Worm (Caenorhabditis elegans) whole organism, L3 larva: ENCODE measurements around the gene hgap-2.

Source experiments
- ZK546.5 ChIP-seq: sonication (generic microtip); optimal IDR thresholded peaks from 2 replicates; lab custom pipeline; 2017; ENCODE audit warnings: missing biosample characterization, missing genetic modification characterization
- ceh-82 ChIP-seq: fragments of 150-350 bp; optimal IDR thresholded peaks from 2 replicates; lab custom pipeline; 2014; ENCODE audit warnings: missing biosample characterization, missing genetic modification characterization
- lin-15B ChIP-seq: fragments of 150-350 bp; optimal IDR thresholded peaks from 2 replicates; lab custom pipeline; 2014; ENCODE audit warnings: missing biosample characterization, missing genetic modification characterization
- nfya-1 ChIP-seq: sonication (generic microtip); optimal IDR thresholded peaks from 2 replicates; lab custom pipeline; 2017; ENCODE audit warnings: missing genetic modification characterization, mild to moderate bottlenecking, missing compliant biosample characterization, antibody characterized with exemption, moderate library complexity; ENCODE audit not compliant: insufficient read depth
- nhr-67 ChIP-seq: fragments of 150-350 bp; optimal IDR thresholded peaks from 2 replicates; lab custom pipeline; 2014; ENCODE audit warnings: missing biosample characterization, missing genetic modification characterization
- unc-39 ChIP-seq: sonication (generic microtip); optimal IDR thresholded peaks from 4 replicates; lab custom pipeline; 2017; ENCODE audit warnings: missing biosample characterization, missing genetic modification characterization

DNA sequence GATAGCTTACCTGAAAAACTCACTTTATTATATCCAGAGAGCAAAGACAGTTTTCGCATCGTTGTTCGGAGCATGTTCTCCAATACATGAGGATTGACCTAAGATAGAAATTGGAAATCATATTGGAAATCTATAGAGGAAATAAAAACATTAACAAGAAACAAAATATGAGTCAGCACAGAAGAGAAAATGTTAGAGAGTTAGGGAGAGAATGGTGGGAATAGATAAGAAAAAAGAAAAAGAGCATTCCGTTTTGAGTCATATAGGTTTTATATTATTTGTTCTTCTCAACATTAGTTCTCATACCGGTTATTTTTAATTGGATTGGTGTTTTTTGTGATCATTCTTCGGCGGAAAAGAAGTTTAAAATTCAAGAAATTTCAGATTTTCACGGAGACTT is at the start of gene hgap-2:
- no peak for TF ChIP-seq ceh-82 (tag; lab: Kevin White, UChicago)
- TF ChIP-seq lin-15B, result no peak
- no peak for TF ChIP-seq ZK546.5 (tag; lab: Kevin White, UChicago)
- no peak for TF ChIP-seq nfya-1 (tag; lab: Kevin White, UChicago)
- no peak for TF ChIP-seq nhr-67 (tag; lab: Kevin White, UChicago)
- TF ChIP-seq unc-39 (tag; lab: Kevin White, UChicago), result no peak
